Worm (Caenorhabditis elegans) whole organism, L3 larva: Measurements from ENCODE around the gene sri-50.

Experiments
- ceh-82 ChIP-seq: fragments of 150-350 bp; optimal IDR thresholded peaks from 2 replicates; lab custom pipeline; 2014; ENCODE audit warnings: missing biosample characterization, missing genetic modification characterization
- elt-1 ChIP-seq: fragments of 150-350 bp; optimal IDR thresholded peaks from 2 replicates; lab custom pipeline; 2014; ENCODE audit warnings: missing biosample characterization, missing genetic modification characterization
- eor-1 ChIP-seq, 2 experiments: fragments of 150-350 bp; optimal IDR thresholded peaks; 2 replicates each; lab custom pipeline; 2014 to 2018; ENCODE audit warnings: missing biosample characterization in 2 of 2, missing genetic modification characterization in 2 of 2
- snpc-4 ChIP-seq: fragments of 150-350 bp; optimal IDR thresholded peaks from 2 replicates; lab custom pipeline; 2014; ENCODE audit warnings: missing biosample characterization, missing genetic modification characterization

DNA sequence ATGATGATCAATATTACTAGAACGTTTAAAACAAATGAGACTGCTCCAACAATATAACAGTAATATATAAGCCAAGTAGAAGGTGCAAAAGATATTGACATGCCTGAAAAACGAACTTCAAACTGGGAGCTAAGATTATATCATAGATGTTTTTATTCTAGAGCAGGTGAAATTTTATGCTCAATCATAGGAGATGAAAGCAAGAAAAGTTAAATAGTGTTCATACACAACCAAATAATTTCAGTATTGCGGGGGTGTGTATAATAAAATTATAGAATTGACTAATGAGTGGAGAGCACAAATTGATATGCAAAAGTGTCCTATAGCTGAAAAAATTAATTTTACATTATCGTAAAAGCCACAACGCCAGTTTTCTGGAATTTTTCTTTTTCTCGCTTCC is 44.5 kb upstream of the sri-50 start, which contains the start of gene sri-34:
- TF ChIP-seq elt-1 (no peak), snpc-4 (tag; lab: Kevin White, UChicago) (no peak), eor-1 (tag; optimal IDR thresholded peaks at IDR 0.05; lab: Kevin White, UChicago) (no peak), ceh-82 (tag; lab: Kevin White, UChicago) (no peak)
